Fruit fly (Drosophila melanogaster) whole organism, prepupa: ENCODE results near the gene dib.

Experiments used
- CG6854 ChIP-seq: fragments of 200-800 bp; sonication (Bioruptor generic); optimal IDR thresholded peaks from 2 replicates; lab custom pipeline; 2017; ENCODE audit warnings: missing biosample characterization, mild to moderate bottlenecking, missing genetic modification characterization
- CG8319 ChIP-seq: fragments of 200-800 bp; sonication (Bioruptor generic); optimal IDR thresholded peaks from 3 replicates; lab custom pipeline; 2016; ENCODE audit warnings: missing biosample characterization, missing genetic modification characterization
- fd85E ChIP-seq: fragments of 200-800 bp; sonication (Bioruptor generic); optimal IDR thresholded peaks from 3 replicates; lab custom pipeline; 2016; ENCODE audit warnings: missing biosample characterization, missing genetic modification characterization

- TF ChIP-seq fd85E (GFP tag; lab: Kevin White, UChicago) (no peak), CG8319 (GFP tag; lab: Kevin White, UChicago) (no peak), CG6854 (GFP tag; lab: Kevin White, UChicago) (no peak)
Measured at dm6 chr3L:4080278-4080677, 18.2 kb downstream of the dib start.
